Worm (Caenorhabditis elegans) whole organism, midembryonic: Measurements from ENCODE around the gene cyb-1.

Experiments used
- cog-1 ChIP-seq: sonication (generic microtip); optimal IDR thresholded peaks from 2 replicates; lab custom pipeline; 2016; ENCODE audit warnings: missing genetic modification characterization, missing compliant biosample characterization
- flt-1 ChIP-seq: fragments of 200-800 bp; sonication (Bioruptor generic); IDR thresholded peaks from 2 replicates; pipeline ENCODE4 v1.3.6; 2022; ENCODE audit warnings: missing genetic modification characterization, missing compliant biosample characterization
- klf-2 ChIP-seq: fragments of 200-800 bp; sonication (Bioruptor generic); conservative IDR thresholded peaks from 2 replicates; pipeline ENCODE4 v1.3.6; 2022; ENCODE audit warnings: missing genetic modification reagents, missing genetic modification characterization, missing compliant biosample characterization
- med-1 ChIP-seq: sonication (generic microtip); optimal IDR thresholded peaks from 2 replicates; lab custom pipeline; 2017; ENCODE audit warnings: missing genetic modification characterization, mild to moderate bottlenecking, missing compliant biosample characterization, antibody characterized with exemption, missing genetic modification reagents; ENCODE audit not compliant: insufficient read depth
- ref-1 ChIP-seq: fragments of 200-800 bp; sonication (Bioruptor generic); conservative IDR thresholded peaks from 2 replicates; pipeline ENCODE4 v1.3.6; 2022; ENCODE audit warnings: missing genetic modification reagents, missing genetic modification characterization, missing compliant biosample characterization
- ztf-23 ChIP-seq: fragments of 200-800 bp; sonication (Bioruptor generic); IDR thresholded peaks from 2 replicates; pipeline ENCODE4 v1.3.6; 2022; ENCODE audit warnings: missing genetic modification reagents, missing genetic modification characterization, missing compliant biosample characterization
- ztf-29 ChIP-seq: fragments of 200-800 bp; sonication (Bioruptor generic); IDR thresholded peaks from 2 replicates; pipeline ENCODE4 v1.3.6; 2022; ENCODE audit warnings: missing genetic modification reagents, missing genetic modification characterization, missing compliant biosample characterization

- TF ChIP-seq flt-1 (GFP tag; lab: Robert Waterston, UW) (no peak), cog-1 (no peak), med-1 (no peak), ztf-23 (GFP tag; lab: Robert Waterston, UW) (no peak), klf-2 (GFP tag; lab: Robert Waterston, UW) (no peak), ref-1 (GFP tag; lab: Robert Waterston, UW) (no peak), ztf-29 (no peak)
These were observed 30.0 kb downstream of the cyb-1 start, which contains the start of gene T25B9.12 for ce11 chrIV:10765053-10765452.
